Worm (Caenorhabditis elegans): ENCODE results near the gene B0348.10.

Gene B0348.10

DNA sequence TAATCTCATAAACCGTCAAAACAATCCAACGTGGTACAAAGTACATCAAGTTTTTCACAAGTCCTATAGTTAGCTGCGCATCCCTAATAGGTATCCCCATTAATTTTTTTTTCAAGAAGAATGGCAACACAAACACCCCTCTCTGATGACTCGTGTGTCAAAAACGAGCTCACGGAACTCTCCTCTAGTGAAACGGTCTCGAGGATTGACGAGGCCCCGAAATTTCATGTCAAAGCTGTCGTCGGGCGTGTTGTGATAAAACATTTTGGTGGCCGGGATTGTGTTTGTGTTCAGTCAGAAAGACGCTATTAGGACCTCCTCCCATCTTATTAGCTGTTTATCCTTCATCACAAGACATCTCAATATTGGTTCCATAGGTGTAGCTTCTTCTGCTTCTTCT, 7.2 kb downstream of the B0348.10 start, which contains the start of gene idpp-2:
Gene idpp-2 (plus strand): TSS at position 301 of the 400 bp plus-strand sequence.
- TF ChIP-seq T22C8.4 (GFP tag; IDR thresholded peaks at IDR 0.05) (no peak), ztf-29 (GFP tag; IDR thresholded peaks at IDR 0.05) (no peak), flt-1 (GFP tag; IDR thresholded peaks at IDR 0.05) (no peak), ztf-23 (GFP tag; IDR thresholded peaks at IDR 0.05) (no peak), tab-1 (GFP tag; IDR thresholded peaks at IDR 0.05) (no peak), med-1 (GFP tag; optimal IDR thresholded peaks at IDR 0.05; ENCODE audit: insufficient read depth) (no peak)

All from whole organism, midembryonic.